Fruit fly (Drosophila melanogaster): ENCODE measurements around the gene msps.
A peak's percentile ranks its signal among the peaks of the same experiment; 100 is the strongest.

msps gene

DNA sequence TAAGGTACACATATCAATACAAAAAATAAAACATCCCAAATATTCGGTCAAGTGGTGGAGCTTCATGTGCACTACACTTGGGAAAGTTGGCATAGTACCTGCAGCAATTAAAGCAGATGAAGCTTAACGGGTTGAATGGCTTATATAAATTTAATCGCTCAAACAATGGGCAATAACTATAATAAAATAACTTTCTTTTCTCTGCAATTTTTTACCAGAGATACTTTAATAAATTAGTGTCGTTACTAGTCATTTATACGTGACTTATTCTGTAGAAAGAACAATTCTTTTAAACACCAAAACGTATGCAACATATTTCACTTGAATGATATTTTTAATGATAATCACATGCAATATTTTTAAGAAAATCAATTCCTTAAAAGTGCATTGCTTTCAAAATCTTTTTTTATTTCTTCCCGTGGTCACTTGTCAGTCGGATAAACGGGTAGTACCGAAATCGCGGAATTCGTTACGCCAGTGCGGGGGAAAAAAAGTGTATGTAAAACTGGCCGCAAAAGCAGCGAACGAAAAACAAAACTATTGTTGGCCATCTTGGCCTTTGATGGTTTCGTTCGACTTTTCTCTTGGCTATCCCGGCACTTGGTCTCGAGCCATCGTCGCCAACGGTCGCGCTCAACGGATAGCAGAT is 7.6 kb upstream of the msps start, which contains the start of gene Jhbp4:
Gene Jhbp4, plus strand, starts transcription at position 599 of the 649 bp plus-strand sequence.
- TF ChIP-seq CG12605 (GFP tag; IDR thresholded peaks at IDR 0.05) (peak; percentile 56), CG4496 (GFP tag; IDR thresholded peaks at IDR 0.05) (no peak), Pif1A (GFP tag; optimal IDR thresholded peaks at IDR 0.05) (peak; percentile 7), CG15710 (tag; optimal IDR thresholded peaks at IDR 0.05) (peak; percentile 13), CG9948 (tag; optimal IDR thresholded peaks at IDR 0.05) (no peak), CG8159 (tag; optimal IDR thresholded peaks at IDR 0.05) (peak; percentile 47), Snoo (tag; optimal IDR thresholded peaks at IDR 0.05) (no peak), CG17806 (tag; optimal IDR thresholded peaks at IDR 0.05) (peak; percentile 48), Pif1B (GFP tag; optimal IDR thresholded peaks at IDR 0.05) (no peak), fd96Ca (GFP tag; IDR thresholded peaks at IDR 0.05) (no peak), CG10348 (GFP tag; IDR thresholded peaks at IDR 0.05) (no peak), CG13204 (GFP tag; optimal IDR thresholded peaks at IDR 0.05) (no peak), CG8301 (tag; optimal IDR thresholded peaks at IDR 0.05) (peak; percentile 72), CG14655 (GFP tag; optimal IDR thresholded peaks at IDR 0.05) (peak; percentile 45), CG32121 (GFP tag; IDR thresholded peaks at IDR 0.05) (no peak)

- TF ChIP-seq gl (tag; optimal IDR thresholded peaks at IDR 0.05) (no peak), D1 (tag; optimal IDR thresholded peaks at IDR 0.05) (no peak), CG17806 (tag; optimal IDR thresholded peaks at IDR 0.05) (no peak)
Observed at dm6 chr3R:16046030-16046429, 4.6 kb upstream of the msps start, which contains the start of gene Jhbp5. Gene Jhbp5, minus strand, starts transcription at chr3R:16046130.

dm6 chr3R:16049369-16049768 is 1.2 kb upstream of the msps start, which contains the start of the genes IKKbeta and CG5013:
Gene IKKbeta, minus strand, starts transcription at chr3R:16049421.
Gene CG5013, plus strand, starts transcription at chr3R:16049670.
- no peak for TF ChIP-seq CG9948 (tag; optimal IDR thresholded peaks at IDR 0.05)
- peak; percentile 48 for TF ChIP-seq CG8159 (tag; optimal IDR thresholded peaks at IDR 0.05)
- peak; percentile 47; the same call in 1 of the 2 replicates for TF ChIP-seq CG32121 (GFP tag; IDR thresholded peaks at IDR 0.05)
- peak; percentile 39 for TF ChIP-seq CG15710 (tag; optimal IDR thresholded peaks at IDR 0.05)
- peak; percentile 37 for TF ChIP-seq Snoo (tag; optimal IDR thresholded peaks at IDR 0.05)
- 0 out of 3 replicates have a peak, but pooled peaks have one; percentile 12 for TF ChIP-seq CG4496 (GFP tag; IDR thresholded peaks at IDR 0.05)
- peak; percentile 21 for TF ChIP-seq CG34367 (tag; optimal IDR thresholded peaks at IDR 0.05)
- no peak for TF ChIP-seq CG13204 (GFP tag; optimal IDR thresholded peaks at IDR 0.05)
- peak; percentile 14 for TF ChIP-seq CG17806 (tag; optimal IDR thresholded peaks at IDR 0.05)
- TF ChIP-seq fd96Ca (GFP tag; IDR thresholded peaks at IDR 0.05) = peak; percentile 44; the same call in 1 of the 3 replicates

DNA sequence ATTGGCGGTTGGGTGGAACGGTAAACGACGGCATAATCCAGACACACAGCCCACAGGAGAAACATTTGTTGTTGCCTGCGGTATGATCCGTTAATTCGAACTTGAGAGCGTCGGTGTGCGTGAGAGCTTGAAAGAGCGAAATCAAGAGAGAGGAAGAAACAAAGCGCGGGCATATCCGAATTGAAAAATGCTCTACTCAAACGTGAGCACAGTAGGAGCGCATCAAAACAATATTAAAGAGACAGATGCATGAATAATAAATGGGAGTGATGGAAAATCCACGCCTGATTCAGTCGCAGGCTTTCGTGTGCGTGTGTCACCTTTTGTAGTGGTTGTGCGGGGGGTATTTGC is 703 bp downstream of the msps start:
- no peak for TF ChIP-seq D1 (tag; optimal IDR thresholded peaks at IDR 0.05)
- no peak for TF ChIP-seq CG17806 (tag; optimal IDR thresholded peaks at IDR 0.05)
- TF ChIP-seq gl (tag; optimal IDR thresholded peaks at IDR 0.05) = peak; percentile 23
- TF ChIP-seq CG10348 (GFP tag; IDR thresholded peaks at IDR 0.05) = no peak
- peak; percentile 70; the same call in 2 of the 3 replicates for TF ChIP-seq CG4496 (GFP tag; IDR thresholded peaks at IDR 0.05)
- TF ChIP-seq Ets98B (GFP tag; IDR thresholded peaks at IDR 0.05) = 0 out of 2 replicates have a peak, but pooled peaks have one; percentile 47
- peak; percentile 53; the same call in 1 of the 2 replicates for TF ChIP-seq CG32121 (GFP tag; IDR thresholded peaks at IDR 0.05)
- no peak for TF ChIP-seq rn (GFP tag; IDR thresholded peaks at IDR 0.05)

dm6 chr3R:16067494-16067893 is 16.9 kb downstream of the msps start, which contains the start of gene CG10185:
Gene CG10185, minus strand, starts transcription at chr3R:16067594.
- TF ChIP-seq Ets98B (GFP tag; IDR thresholded peaks at IDR 0.05) = no peak
- TF ChIP-seq gl (tag; optimal IDR thresholded peaks at IDR 0.05) = no peak
- no peak for TF ChIP-seq Snoo (tag; optimal IDR thresholded peaks at IDR 0.05)
- no peak for TF ChIP-seq CG12605 (GFP tag; IDR thresholded peaks at IDR 0.05)
- TF ChIP-seq CG9948 (tag; optimal IDR thresholded peaks at IDR 0.05) = no peak
- TF ChIP-seq Pif1A (GFP tag; optimal IDR thresholded peaks at IDR 0.05) = no peak
- TF ChIP-seq D1 (tag; optimal IDR thresholded peaks at IDR 0.05) = no peak
- TF ChIP-seq CG14655 (GFP tag; optimal IDR thresholded peaks at IDR 0.05) = no peak
- no peak for TF ChIP-seq CG4496 (GFP tag; IDR thresholded peaks at IDR 0.05)
- no peak for TF ChIP-seq CG34367 (tag; optimal IDR thresholded peaks at IDR 0.05)
- no peak for TF ChIP-seq CG17806 (tag; optimal IDR thresholded peaks at IDR 0.05)

- TF ChIP-seq Ets98B (GFP tag; IDR thresholded peaks at IDR 0.05) = no peak
- no peak for TF ChIP-seq CG14655 (GFP tag; optimal IDR thresholded peaks at IDR 0.05)
- TF ChIP-seq CG8301 (tag; optimal IDR thresholded peaks at IDR 0.05) = no peak
- no peak for TF ChIP-seq CG13204 (GFP tag; optimal IDR thresholded peaks at IDR 0.05)
- no peak for TF ChIP-seq CG8159 (tag; optimal IDR thresholded peaks at IDR 0.05)
- TF ChIP-seq CG17806 (tag; optimal IDR thresholded peaks at IDR 0.05) = no peak
- no peak for TF ChIP-seq fd96Ca (GFP tag; IDR thresholded peaks at IDR 0.05)
- TF ChIP-seq Snoo (tag; optimal IDR thresholded peaks at IDR 0.05) = no peak
- TF ChIP-seq Pif1B (GFP tag; optimal IDR thresholded peaks at IDR 0.05) = no peak
- no peak for TF ChIP-seq CG34367 (tag; optimal IDR thresholded peaks at IDR 0.05)
Observed at dm6 chr3R:16069266-16069665, 18.7 kb downstream of the msps start.
